Worm (Caenorhabditis elegans): Measurements from ENCODE around the gene ins-1.
A peak's percentile ranks its signal among the peaks of the same experiment; 100 is the strongest.

The ins-1 gene

DNA sequence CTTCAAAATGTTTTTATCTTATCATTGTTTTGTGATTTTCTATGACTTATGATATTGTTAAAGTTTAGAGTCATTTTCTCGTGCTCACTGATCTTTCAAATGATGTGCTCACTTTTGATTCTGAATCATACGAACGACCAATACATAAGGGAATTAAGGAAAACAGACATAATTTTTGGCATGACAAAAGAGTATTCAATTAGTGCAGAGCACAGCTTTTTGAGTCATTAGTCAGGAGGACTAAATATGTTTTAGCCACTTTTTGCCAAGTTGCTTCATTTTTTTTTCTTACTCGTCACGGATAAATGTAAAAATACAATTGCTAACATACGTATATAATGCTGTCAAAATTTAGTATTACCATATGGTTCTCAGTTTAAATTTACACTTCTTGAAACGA is 7.4 kb upstream of the ins-1 start, which contains the start of gene F13B12.2:
F13B12.2 (minus strand) TSS at position 2 of the 400 bp plus-strand sequence.
- TF ChIP-seq nhr-6 (tag; optimal IDR thresholded peaks at IDR 0.05) (no peak), ceh-62 (tag; optimal IDR thresholded peaks at IDR 0.05) (no peak), nhr-28 (tag; optimal IDR thresholded peaks at IDR 0.05) (peak; percentile 29), daf-16 (GFP tag; optimal IDR thresholded peaks at IDR 0.05) (no peak), daf-16 (tag; optimal IDR thresholded peaks at IDR 0.05) (peak; percentile 50), jun-1 (tag; optimal IDR thresholded peaks at IDR 0.05) (no peak), ceh-32 (tag; optimal IDR thresholded peaks at IDR 0.05; ENCODE audit: poor library complexity) (no peak), egl-43 (GFP tag; IDR thresholded peaks at IDR 0.05) (no peak), vab-7 (GFP tag; IDR thresholded peaks at IDR 0.05) (no peak), pqm-1 (tag; optimal IDR thresholded peaks at IDR 0.05) (peak; percentile 15), lir-3 (tag; optimal IDR thresholded peaks at IDR 0.05) (no peak), Y48G9A.11 (GFP tag; IDR thresholded peaks at IDR 0.05) (no peak), nhr-11 (tag; optimal IDR thresholded peaks at IDR 0.05) (no peak), hlh-30 (tag; optimal IDR thresholded peaks at IDR 0.05; ENCODE audit: insufficient read depth) (peak; percentile 24), ztf-11 (tag; optimal IDR thresholded peaks at IDR 0.05) (no peak), lin-1 (GFP tag; IDR thresholded peaks at IDR 0.05) (no peak), gei-8 (GFP tag; optimal IDR thresholded peaks at IDR 0.05) (no peak), dmd-9 (GFP tag; IDR thresholded peaks at IDR 0.05) (no peak), T20F7.1 (GFP tag; optimal IDR thresholded peaks at IDR 0.05) (no peak), lin-39 (tag; optimal IDR thresholded peaks at IDR 0.05) (no peak), ZK546.5 (tag; optimal IDR thresholded peaks at IDR 0.05) (no peak), daf-12 (tag; optimal IDR thresholded peaks at IDR 0.05) (no peak), mxl-2 (GFP tag; conservative IDR thresholded peaks at IDR 0.05) (no peak), hmg-1.1 (GFP tag; IDR thresholded peaks at IDR 0.05) (no peak), tag-97 (GFP tag; IDR thresholded peaks at IDR 0.05) (no peak), Y75B8A.6 (GFP tag; IDR thresholded peaks at IDR 0.05) (no peak), lin-15B (tag; optimal IDR thresholded peaks at IDR 0.05) (no peak), madf-5 (GFP tag; IDR thresholded peaks at IDR 0.05) (no peak), F26F4.8 (GFP tag; conservative IDR thresholded peaks at IDR 0.05) (no peak), lim-7 (GFP tag; IDR thresholded peaks at IDR 0.05) (no peak), F49E8.2 (tag; optimal IDR thresholded peaks at IDR 0.05; ENCODE audit: borderline replicate concordance) (no peak), T26A8.4 (GFP tag; IDR thresholded peaks at IDR 0.05) (no peak), F37D6.2 (tag; optimal IDR thresholded peaks at IDR 0.05) (no peak), ama-1 (optimal IDR thresholded peaks at IDR 0.05) (no peak), set-16 (GFP tag; IDR thresholded peaks at IDR 0.05) (no peak), aly-2 (tag; optimal IDR thresholded peaks at IDR 0.05) (no peak)

DNA sequence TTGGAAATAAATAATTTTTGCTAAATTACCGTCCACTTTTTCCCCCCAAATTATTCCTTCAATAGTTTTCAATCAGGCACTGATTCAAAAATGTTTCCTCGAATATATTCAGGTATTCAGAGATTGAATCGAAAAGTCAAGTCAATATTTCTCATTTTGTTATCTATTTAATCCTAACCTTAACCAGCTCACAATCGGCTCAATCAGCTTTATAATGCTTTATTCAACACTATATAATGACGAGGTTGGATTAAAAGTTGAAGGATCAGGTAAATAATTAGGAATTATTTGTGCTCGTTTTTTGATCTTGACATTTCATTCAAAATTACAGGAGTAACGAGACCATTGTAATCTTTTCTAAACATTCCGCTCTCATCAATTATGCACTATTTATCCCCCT is 6.0 kb upstream of the ins-1 start:
- TF ChIP-seq zfp-3 (GFP tag; conservative IDR thresholded peaks at IDR 0.05), result no peak
- peak; percentile 56 for TF ChIP-seq aha-1 (tag)
- no peak for TF ChIP-seq gei-8 (GFP tag; optimal IDR thresholded peaks at IDR 0.05)
- no peak for TF ChIP-seq hmg-1.1 (GFP tag; IDR thresholded peaks at IDR 0.05)
- no peak for TF ChIP-seq nhr-42 (GFP tag; IDR thresholded peaks at IDR 0.05)

DNA sequence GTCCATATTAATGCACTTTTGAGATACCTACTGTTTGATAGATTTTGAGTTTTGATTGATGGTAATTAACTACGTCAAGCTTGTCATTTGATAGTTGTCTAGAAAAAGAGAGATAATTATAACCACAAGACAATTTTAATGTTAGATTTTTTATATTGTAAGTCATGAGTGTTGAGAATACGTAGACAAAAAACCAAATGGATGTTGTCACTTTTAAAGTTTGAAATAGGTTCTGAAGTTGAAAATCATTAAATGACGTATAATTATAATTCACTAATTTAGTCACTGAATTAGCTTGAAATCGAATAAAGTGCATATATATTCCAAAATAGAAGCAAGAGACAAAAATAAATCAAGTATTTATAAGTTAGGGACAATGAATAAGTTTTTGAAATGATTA is 613 bp downstream of the ins-1 start:
- no peak for TF ChIP-seq php-3 (GFP tag; IDR thresholded peaks at IDR 0.05)
- no peak for TF ChIP-seq hif-1 (tag; optimal IDR thresholded peaks at IDR 0.05)
- no peak for TF ChIP-seq hlh-30 (tag; optimal IDR thresholded peaks at IDR 0.05; ENCODE audit: insufficient read depth)
- TF ChIP-seq nhr-6 (tag; optimal IDR thresholded peaks at IDR 0.05), result no peak
- TF ChIP-seq nhr-25 (tag; optimal IDR thresholded peaks at IDR 0.05; ENCODE audit: borderline replicate concordance, insufficient read depth), result no peak
- no peak for TF ChIP-seq tag-97 (GFP tag; IDR thresholded peaks at IDR 0.05)
- TF ChIP-seq spr-1 (tag; optimal IDR thresholded peaks at IDR 0.05), result no peak
- TF ChIP-seq nhr-111 (GFP tag; optimal IDR thresholded peaks at IDR 0.05), result no peak
- no peak for TF ChIP-seq aly-2 (tag; optimal IDR thresholded peaks at IDR 0.05)
- TF ChIP-seq mxl-3 (GFP tag; optimal IDR thresholded peaks at IDR 0.05), result no peak
- TF ChIP-seq ZK337.2 (GFP tag; IDR thresholded peaks at IDR 0.05), result no peak
- no peak for TF ChIP-seq ces-1 (GFP tag; optimal IDR thresholded peaks at IDR 0.05)
- TF ChIP-seq unc-130 (GFP tag; optimal IDR thresholded peaks at IDR 0.05), result no peak
- TF ChIP-seq daf-16 (GFP tag; optimal IDR thresholded peaks at IDR 0.05), result no peak
- TF ChIP-seq daf-16 (tag; optimal IDR thresholded peaks at IDR 0.05), result no peak
- no peak for TF ChIP-seq F44E2.7 (GFP tag; IDR thresholded peaks at IDR 0.05)
- no peak for TF ChIP-seq ama-1 (optimal IDR thresholded peaks at IDR 0.05)
- no peak for TF ChIP-seq jun-1 (tag; optimal IDR thresholded peaks at IDR 0.05)
- no peak for TF ChIP-seq T20F7.1 (GFP tag; optimal IDR thresholded peaks at IDR 0.05)
- TF ChIP-seq ztf-11 (tag; optimal IDR thresholded peaks at IDR 0.05), result no peak
- no peak for TF ChIP-seq fkh-10 (GFP tag; optimal IDR thresholded peaks at IDR 0.05)

Measured in whole organism, L4 larva.